Fruit fly (Drosophila melanogaster) whole organism, embryonic: Measurements from ENCODE around the gene CG46301.

Source experiments
- Atf3 ChIP-seq: fragments of 200-800 bp; sonication (Bioruptor generic); optimal IDR thresholded peaks from 3 replicates; lab custom pipeline; 2016; ENCODE audit warnings: missing biosample characterization, missing genetic modification characterization
- B-H1 ChIP-seq: fragments of 200-800 bp; sonication (Bioruptor generic); IDR thresholded peaks from 3 replicates; pipeline ENCODE4 v1.3.6; 2022; ENCODE audit warnings: missing biosample characterization, missing genetic modification characterization
- B-H2 ChIP-seq: fragments of 200-800 bp; sonication (Bioruptor generic); optimal IDR thresholded peaks from 2 replicates; lab custom pipeline; 2018; ENCODE audit warnings: missing biosample characterization, mild to moderate bottlenecking, missing genetic modification characterization
- CG10147 ChIP-seq: fragments of 200-800 bp; sonication (Bioruptor generic); optimal IDR thresholded peaks from 2 replicates; lab custom pipeline; 2019; ENCODE audit warnings: missing biosample characterization, mild to moderate bottlenecking, missing genetic modification characterization, moderate library complexity
- CG11696 ChIP-seq: fragments of 200-800 bp; sonication (Bioruptor generic); IDR thresholded peaks from 2 replicates; pipeline ENCODE4 v1.3.6; 2022; ENCODE audit warnings: missing biosample characterization, missing genetic modification characterization
- CG1233 ChIP-seq: fragments of 200-800 bp; sonication (Bioruptor generic); optimal IDR thresholded peaks from 4 replicates; lab custom pipeline; 2018; ENCODE audit warnings: missing biosample characterization, mild to moderate bottlenecking, missing genetic modification characterization
- CG12942 ChIP-seq: fragments of 200-800 bp; sonication (Bioruptor generic); optimal IDR thresholded peaks from 3 replicates; lab custom pipeline; 2016; ENCODE audit warnings: missing biosample characterization, missing genetic modification characterization
- CG13287 ChIP-seq: fragments of 200-800 bp; sonication (Bioruptor generic); IDR thresholded peaks from 2 replicates; pipeline ENCODE4 v1.3.6; 2022; ENCODE audit warnings: missing biosample characterization, missing genetic modification characterization; ENCODE audit not compliant: partially characterized antibody
- CG16815 ChIP-seq: fragments of 200-800 bp; sonication (Bioruptor generic); optimal IDR thresholded peaks from 3 replicates; lab custom pipeline; 2017; ENCODE audit warnings: missing biosample characterization, mild to moderate bottlenecking, missing genetic modification characterization
- CG17328 ChIP-seq: fragments of 200-800 bp; sonication (Bioruptor generic); IDR thresholded peaks from 2 replicates; pipeline ENCODE4 v1.3.6; 2022; ENCODE audit warnings: missing biosample characterization, missing genetic modification characterization
- CG18599 ChIP-seq: fragments of 200-800 bp; sonication (Bioruptor generic); optimal IDR thresholded peaks from 3 replicates; lab custom pipeline; 2017; ENCODE audit warnings: missing biosample characterization, missing genetic modification characterization, mild to moderate bottlenecking, moderate library complexity, missing genetic modification reagents
- CG2120 ChIP-seq: fragments of 200-800 bp; sonication (Bioruptor generic); optimal IDR thresholded peaks from 3 replicates; lab custom pipeline; 2016; ENCODE audit warnings: missing biosample characterization, missing genetic modification characterization
- CG3065 ChIP-seq: fragments of 200-800 bp; sonication (Bioruptor generic); optimal IDR thresholded peaks from 2 replicates; lab custom pipeline; 2016; ENCODE audit warnings: missing biosample characterization, missing genetic modification characterization
- CG32767 ChIP-seq: fragments of 200-800 bp; sonication (Bioruptor generic); IDR thresholded peaks from 2 replicates; pipeline ENCODE4 v1.3.6; 2022; ENCODE audit warnings: missing biosample characterization, missing genetic modification characterization
- CG33213 ChIP-seq: fragments of 200-800 bp; sonication (Bioruptor generic); optimal IDR thresholded peaks from 3 replicates; lab custom pipeline; 2016; ENCODE audit warnings: missing biosample characterization, missing genetic modification characterization
- CG3995 ChIP-seq: fragments of 200-800 bp; sonication (Bioruptor generic); optimal IDR thresholded peaks from 3 replicates; lab custom pipeline; 2016; ENCODE audit warnings: missing biosample characterization, missing genetic modification characterization
- CG5180 ChIP-seq: fragments of 200-800 bp; sonication (Bioruptor generic); optimal IDR thresholded peaks from 3 replicates; lab custom pipeline; 2017; ENCODE audit warnings: missing biosample characterization, missing genetic modification characterization, mild to moderate bottlenecking, moderate library complexity, missing genetic modification reagents
- CG6254 ChIP-seq: fragments of 200-800 bp; sonication (Bioruptor generic); optimal IDR thresholded peaks from 3 replicates; lab custom pipeline; 2017; ENCODE audit warnings: mild to moderate bottlenecking, missing biosample characterization, missing genetic modification reagents, missing genetic modification characterization
- CG6854 ChIP-seq: fragments of 200-800 bp; sonication (Bioruptor generic); optimal IDR thresholded peaks from 3 replicates; lab custom pipeline; 2017; ENCODE audit warnings: missing biosample characterization, mild to moderate bottlenecking, missing genetic modification characterization
- CG7372 ChIP-seq: fragments of 200-800 bp; sonication (Bioruptor generic); IDR thresholded peaks from 2 replicates; pipeline ENCODE4 v1.3.6; 2022; ENCODE audit warnings: missing biosample characterization, missing genetic modification characterization
- CG8290 ChIP-seq, 3 experiments: fragments of 200-800 bp; sonication (Bioruptor generic); optimal IDR thresholded peaks; 2 replicates each; lab custom pipeline; 2016 to 2019; ENCODE audit warnings: missing biosample characterization in 3 of 3, missing genetic modification characterization in 3 of 3, mild to moderate bottlenecking in 2 of 3, moderate library complexity in 1 of 3
- CG9437 ChIP-seq: fragments of 200-800 bp; sonication (Bioruptor generic); optimal IDR thresholded peaks from 2 replicates; lab custom pipeline; 2018; ENCODE audit warnings: missing biosample characterization, mild to moderate bottlenecking, missing genetic modification characterization
- D19B ChIP-seq: fragments of 200-800 bp; sonication (Bioruptor generic); optimal IDR thresholded peaks from 2 replicates; lab custom pipeline; 2017; ENCODE audit warnings: missing biosample characterization, mild to moderate bottlenecking, missing genetic modification characterization
- Dref ChIP-seq: fragments of 200-800 bp; sonication (Bioruptor generic); IDR thresholded peaks from 2 replicates; pipeline ENCODE4 v1.3.6; 2022; ENCODE audit warnings: missing biosample characterization, missing genetic modification characterization
- HHEX ChIP-seq: fragments of 200-800 bp; sonication (Bioruptor generic); optimal IDR thresholded peaks from 3 replicates; lab custom pipeline; 2017; ENCODE audit warnings: missing biosample characterization, mild to moderate bottlenecking, missing genetic modification characterization, missing genetic modification reagents
- HLH3B ChIP-seq: fragments of 200-800 bp; sonication (Bioruptor generic); IDR thresholded peaks from 2 replicates; pipeline ENCODE4 v1.3.6; 2022; ENCODE audit warnings: missing biosample characterization, missing genetic modification characterization
- Mrtf ChIP-seq: fragments of 200-800 bp; sonication (Bioruptor generic); IDR thresholded peaks from 3 replicates; pipeline ENCODE4 v1.3.6; 2022; ENCODE audit warnings: missing biosample characterization, missing genetic modification characterization
- Nf-YA ChIP-seq: fragments of 200-800 bp; sonication (Bioruptor generic); IDR thresholded peaks from 2 replicates; pipeline ENCODE4 v1.3.6; 2022; ENCODE audit warnings: missing biosample characterization, missing genetic modification characterization
- Rfx ChIP-seq: fragments of 200-800 bp; sonication (Bioruptor generic); IDR thresholded peaks from 2 replicates; pipeline ENCODE4 v1.3.6; 2022; ENCODE audit warnings: missing biosample characterization, missing genetic modification characterization
- Tbp ChIP-seq: fragments of >200 bp; optimal IDR thresholded peaks from 2 replicates; lab custom pipeline; 2018; ENCODE audit warnings: missing biosample characterization, missing genetic modification characterization
- Trl ChIP-seq, 3 experiments: fragments of >200 bp in 2 of 3; fragments of 200-800 bp in 1 of 3; sonication (Bioruptor generic) in 1 of 3; optimal IDR thresholded peaks; 2 replicates in 1 of 3; 3 replicates in 2 of 3; lab custom pipeline; 2016 to 2017; ENCODE audit warnings: missing biosample characterization in 1 of 3, missing genetic modification characterization in 1 of 3
- YL-1 ChIP-seq: fragments of 200-800 bp; sonication (Bioruptor generic); optimal IDR thresholded peaks from 3 replicates; lab custom pipeline; 2017; ENCODE audit warnings: missing biosample characterization, mild to moderate bottlenecking, missing genetic modification characterization
- amos ChIP-seq: fragments of 200-800 bp; sonication (Bioruptor generic); IDR thresholded peaks from 2 replicates; pipeline ENCODE4 v1.3.6; 2022; ENCODE audit warnings: missing biosample characterization, missing genetic modification characterization; ENCODE audit not compliant: partially characterized antibody
- dan ChIP-seq: fragments of 200-800 bp; sonication (Bioruptor generic); IDR thresholded peaks from 2 replicates; pipeline ENCODE4 v1.3.6; 2022; ENCODE audit warnings: missing biosample characterization, missing genetic modification characterization
- dmrt11E ChIP-seq: fragments of 200-800 bp; sonication (Bioruptor generic); optimal IDR thresholded peaks from 3 replicates; lab custom pipeline; 2018; ENCODE audit warnings: missing biosample characterization, mild to moderate bottlenecking, missing genetic modification characterization, moderate library complexity
- emc ChIP-seq: fragments of 200-800 bp; sonication (Bioruptor generic); optimal IDR thresholded peaks from 2 replicates; lab custom pipeline; 2016; ENCODE audit warnings: missing biosample characterization, missing genetic modification characterization
- fd3F ChIP-seq: fragments of 200-800 bp; sonication (Bioruptor generic); optimal IDR thresholded peaks from 2 replicates; lab custom pipeline; 2018; ENCODE audit warnings: missing biosample characterization, mild to moderate bottlenecking, missing genetic modification characterization, moderate library complexity
- grn ChIP-seq: fragments of 200-800 bp; sonication (Bioruptor generic); optimal IDR thresholded peaks from 3 replicates; lab custom pipeline; 2017; ENCODE audit warnings: missing biosample characterization, missing genetic modification characterization
- hbn ChIP-seq: fragments of 200-800 bp; sonication (Bioruptor generic); IDR thresholded peaks from 2 replicates; pipeline ENCODE4 v1.3.6; 2022; ENCODE audit warnings: missing biosample characterization, missing genetic modification characterization; ENCODE audit not compliant: partially characterized antibody
- insv ChIP-seq, 2 experiments: fragments of 200-800 bp; sonication (Bioruptor generic); optimal IDR thresholded peaks; 3 replicates each; lab custom pipeline; 2016 to 2018; ENCODE audit warnings: missing biosample characterization in 2 of 2, missing genetic modification characterization in 2 of 2
- jumu ChIP-seq: fragments of 200-800 bp; sonication (Bioruptor generic); optimal IDR thresholded peaks from 3 replicates; lab custom pipeline; 2016; ENCODE audit warnings: missing biosample characterization, missing genetic modification characterization
- kni ChIP-seq: fragments of 200-800 bp; sonication (Bioruptor generic); optimal IDR thresholded peaks from 3 replicates; lab custom pipeline; 2017; ENCODE audit warnings: mild to moderate bottlenecking, missing biosample characterization, missing genetic modification reagents, missing genetic modification characterization
- mam ChIP-seq: fragments of 200-800 bp; sonication (Bioruptor generic); optimal IDR thresholded peaks from 3 replicates; lab custom pipeline; 2016; ENCODE audit warnings: missing biosample characterization, missing genetic modification characterization
- oc ChIP-seq: fragments of 200-800 bp; sonication (Bioruptor generic); optimal IDR thresholded peaks from 2 replicates; lab custom pipeline; 2018; ENCODE audit warnings: missing biosample characterization, mild to moderate bottlenecking, missing genetic modification characterization, moderate library complexity
- org-1 ChIP-seq: fragments of 200-800 bp; sonication (Bioruptor generic); optimal IDR thresholded peaks from 2 replicates; lab custom pipeline; 2017; ENCODE audit warnings: missing biosample characterization, missing genetic modification characterization
- slbo ChIP-seq: fragments of 200-800 bp; sonication (Bioruptor generic); IDR thresholded peaks from 2 replicates; pipeline ENCODE4 v1.3.6; 2022; ENCODE audit warnings: missing biosample characterization, missing genetic modification characterization
- ssp ChIP-seq: fragments of 200-800 bp; sonication (Bioruptor generic); IDR thresholded peaks from 2 replicates; pipeline ENCODE4 v1.3.6; 2022; ENCODE audit warnings: missing biosample characterization, missing genetic modification characterization
- tx ChIP-seq: fragments of 200-800 bp; sonication (Bioruptor generic); optimal IDR thresholded peaks from 2 replicates; lab custom pipeline; 2016; ENCODE audit warnings: missing biosample characterization, missing genetic modification characterization
- unpg ChIP-seq: fragments of 200-800 bp; sonication (Bioruptor generic); optimal IDR thresholded peaks from 3 replicates; lab custom pipeline; 2018; ENCODE audit warnings: missing biosample characterization, mild to moderate bottlenecking, missing genetic modification characterization, moderate library complexity
- yki ChIP-seq: fragments of >200 bp; optimal IDR thresholded peaks from 3 replicates; lab custom pipeline; 2018
- z ChIP-seq: fragments of 200-800 bp; sonication (Bioruptor generic); IDR thresholded peaks from 3 replicates; pipeline ENCODE4 v1.3.6; 2022; ENCODE audit warnings: missing biosample characterization, missing genetic modification characterization

The CG46301 gene

DNA sequence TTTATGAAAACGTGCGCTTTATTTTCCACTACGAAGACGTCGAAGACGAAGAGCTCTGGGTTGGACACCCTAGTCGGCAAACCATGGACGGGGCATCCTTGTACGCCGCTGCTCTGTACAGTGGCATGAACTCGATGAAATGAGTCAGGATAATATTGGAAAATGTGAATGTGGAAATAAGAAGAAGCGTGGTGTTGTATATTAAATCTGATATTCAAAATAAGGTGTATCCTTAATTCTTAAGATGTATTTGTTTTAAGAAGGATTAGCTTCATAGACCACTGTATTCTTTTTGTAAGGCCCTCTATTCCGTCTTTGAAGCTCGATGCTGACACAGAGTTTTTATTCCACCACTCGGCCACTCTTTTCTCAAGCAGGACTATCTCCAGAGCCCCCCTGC lies 37.3 kb downstream of the CG46301 start (continued):
- peak; percentile 85 for TF ChIP-seq CG18599 (GFP tag; lab: Kevin White, UChicago)
- TF ChIP-seq emc (GFP tag; lab: Kevin White, UChicago): no peak
- TF ChIP-seq HHEX (GFP tag; lab: Kevin White, UChicago): peak; percentile 55
- no peak for TF ChIP-seq Trl (optimal IDR thresholded peaks at IDR 0.05; lab: Kevin White, UChicago)
- TF ChIP-seq Trl (GFP tag; optimal IDR thresholded peaks at IDR 0.05; lab: Kevin White, UChicago): peak; percentile 12
- peak; percentile 44 for TF ChIP-seq unpg (GFP tag; lab: Kevin White, UChicago)
- TF ChIP-seq jumu: no peak
- no peak for TF ChIP-seq CG7372 (GFP tag; lab: Robert Waterston, UW)
- TF ChIP-seq CG9437 (GFP tag; lab: Kevin White, UChicago): no peak
- TF ChIP-seq hbn (GFP tag; lab: Robert Waterston, UW): no peak
- no peak for TF ChIP-seq grn (GFP tag; lab: Kevin White, UChicago)
- TF ChIP-seq slbo: peak; percentile 59; the same call in 1 of the 2 replicates
- TF ChIP-seq amos: no peak
- no peak for TF ChIP-seq ssp (GFP tag; lab: Robert Waterston, UW)
- TF ChIP-seq kni: no peak
- no peak for TF ChIP-seq CG32767 (GFP tag; lab: Robert Waterston, UW)
- peak; percentile 6 for TF ChIP-seq CG6854
- TF ChIP-seq CG33213 (GFP tag; lab: Kevin White, UChicago): no peak
- no peak for TF ChIP-seq CG16815
- no peak for TF ChIP-seq CG6254 (GFP tag; lab: Kevin White, UChicago)
- TF ChIP-seq org-1 (GFP tag; lab: Kevin White, UChicago): peak; percentile 26
- TF ChIP-seq tx (GFP tag; lab: Kevin White, UChicago): no peak
- no peak for TF ChIP-seq z
- no peak for TF ChIP-seq YL-1 (GFP tag; lab: Kevin White, UChicago)
- no peak for TF ChIP-seq Tbp (GFP tag; lab: Kevin White, UChicago)
- TF ChIP-seq CG12942 (GFP tag; lab: Kevin White, UChicago): no peak
- TF ChIP-seq CG11696 (GFP tag; lab: Robert Waterston, UW): 0 out of 2 replicates have a peak, but pooled peaks have one; percentile 15
- TF ChIP-seq CG10147 (GFP tag; lab: Kevin White, UChicago): no peak
- TF ChIP-seq dan (GFP tag; lab: Robert Waterston, UW): no peak
- no peak for TF ChIP-seq B-H2 (GFP tag; lab: Kevin White, UChicago)
- TF ChIP-seq CG8290 (GFP tag; optimal IDR thresholded peaks at IDR 0.05; lab: Kevin White, UChicago): no peak
- TF ChIP-seq CG8290 (tag; optimal IDR thresholded peaks at IDR 0.05; lab: Kevin White, UChicago): peak in 1 of 2 experiments; percentile 60
- no peak for TF ChIP-seq dmrt11E
- TF ChIP-seq fd3F: no peak
- TF ChIP-seq CG3065 (GFP tag; lab: Kevin White, UChicago): no peak
- TF ChIP-seq B-H1 (GFP tag; lab: Robert Waterston, UW): no peak
- TF ChIP-seq oc (tag; lab: Kevin White, UChicago): no peak
- TF ChIP-seq Nf-YA (GFP tag; lab: Robert Waterston, UW): 0 out of 2 replicates have a peak, but pooled peaks have one; percentile 29
- TF ChIP-seq Mrtf: no peak
- TF ChIP-seq mam (GFP tag; lab: Kevin White, UChicago): peak; percentile 40
- TF ChIP-seq HLH3B (GFP tag; lab: Robert Waterston, UW): 0 out of 2 replicates have a peak, but pooled peaks have one; percentile 16
- peak; percentile 46 for TF ChIP-seq Rfx (GFP tag; lab: Robert Waterston, UW)
- TF ChIP-seq CG1233: peak; percentile 28
- TF ChIP-seq CG5180 (GFP tag; lab: Kevin White, UChicago): no peak
- peak; percentile 68 for TF ChIP-seq CG2120 (GFP tag; lab: Kevin White, UChicago)
- TF ChIP-seq CG13287 (GFP tag; lab: Robert Waterston, UW): no peak
- 0 out of 2 replicates have a peak, but pooled peaks have one; percentile 30 for TF ChIP-seq CG17328 (GFP tag; lab: Robert Waterston, UW)
- no peak for TF ChIP-seq Atf3 (GFP tag; lab: Kevin White, UChicago)
- TF ChIP-seq D19B (GFP tag; lab: Kevin White, UChicago): no peak
- TF ChIP-seq insv (GFP tag; optimal IDR thresholded peaks at IDR 0.05; lab: Kevin White, UChicago): no peak
- TF ChIP-seq Dref: no peak
- TF ChIP-seq yki: no peak
- TF ChIP-seq CG3995 (GFP tag; lab: Kevin White, UChicago): no peak
